Fruit fly (Drosophila melanogaster) whole organism, wandering third instar larva: ENCODE results near the gene SkpC.
A peak's percentile ranks its signal among the peaks of the same experiment; 100 is the strongest.

Experiments
- CG32264 ChIP-seq: fragments of 200-800 bp; sonication (Bioruptor generic); optimal IDR thresholded peaks from 2 replicates; lab custom pipeline; 2016; ENCODE audit warnings: missing biosample characterization, missing genetic modification characterization
- CG9705 ChIP-seq: fragments of 200-800 bp; sonication (Bioruptor generic); optimal IDR thresholded peaks from 2 replicates; lab custom pipeline; 2018; ENCODE audit warnings: missing biosample characterization, mild to moderate bottlenecking, missing genetic modification characterization
- CrebA ChIP-seq: fragments of 200-800 bp; sonication (Bioruptor generic); optimal IDR thresholded peaks from 2 replicates; lab custom pipeline; 2016; ENCODE audit warnings: missing biosample characterization, mild to moderate bottlenecking, missing genetic modification characterization, borderline replicate concordance
- Dfd ChIP-seq: fragments of >200 bp; optimal IDR thresholded peaks from 2 replicates; lab custom pipeline; 2017; ENCODE audit warnings: missing biosample characterization, missing genetic modification characterization
- Dif ChIP-seq: fragments of 200-275, 200-300 bp; sonication (Bioruptor generic); optimal IDR thresholded peaks from 2 replicates; lab custom pipeline; 2018; ENCODE audit warnings: missing biosample characterization, missing genetic modification characterization; ENCODE audit not compliant: partially characterized antibody
- GATAd ChIP-seq: sonication (Bioruptor generic); optimal IDR thresholded peaks from 2 replicates; lab custom pipeline; 2016; ENCODE audit warnings: missing biosample characterization, missing genetic modification characterization
- HLH106 ChIP-seq: fragments of 200-800 bp; optimal IDR thresholded peaks from 3 replicates; lab custom pipeline; 2019; ENCODE audit warnings: missing biosample characterization, mild to moderate bottlenecking, missing genetic modification characterization, moderate library complexity
- Hnf4 ChIP-seq: fragments of 200-800 bp; sonication (Bioruptor generic); optimal IDR thresholded peaks from 2 replicates; lab custom pipeline; 2016; ENCODE audit warnings: missing biosample characterization, mild to moderate bottlenecking, missing genetic modification characterization
- Hr78 ChIP-seq: fragments of >200 bp; optimal IDR thresholded peaks from 2 replicates; lab custom pipeline; 2017; ENCODE audit warnings: missing biosample characterization, missing genetic modification characterization
- Hr83 ChIP-seq: fragments of 200-300 bp; sonication (Bioruptor generic); optimal IDR thresholded peaks from 2 replicates; lab custom pipeline; 2016; ENCODE audit warnings: missing biosample characterization, mild to moderate bottlenecking, missing genetic modification characterization, moderate library complexity; ENCODE audit not compliant: poor library complexity, severe bottlenecking
- Mio ChIP-seq: sonication (Bioruptor generic); optimal IDR thresholded peaks from 2 replicates; lab custom pipeline; 2016; ENCODE audit warnings: missing biosample characterization, missing genetic modification characterization
- Myc ChIP-seq: fragments of >200 bp; optimal IDR thresholded peaks from 2 replicates; lab custom pipeline; 2017
- N ChIP-seq: fragments of >200 bp; optimal IDR thresholded peaks from 2 replicates; lab custom pipeline; 2018; ENCODE audit warnings: missing biosample characterization, missing external identifiers, missing genetic modification characterization
- OdsH ChIP-seq: fragments of 200-800 bp; sonication (Bioruptor generic); optimal IDR thresholded peaks from 2 replicates; lab custom pipeline; 2016; ENCODE audit warnings: missing biosample characterization, mild to moderate bottlenecking, missing genetic modification characterization
- Rel ChIP-seq, 2 experiments: fragments of 200-800 bp; sonication (Bioruptor generic) in 1 of 2; optimal IDR thresholded peaks; 2 replicates in 1 of 2; 3 replicates in 1 of 2; lab custom pipeline; 2016 to 2019; ENCODE audit warnings: mild to moderate bottlenecking in 2 of 2, missing biosample characterization in 2 of 2, missing genetic modification characterization in 2 of 2, moderate library complexity in 1 of 2
- Sp1 ChIP-seq: fragments of 200-800 bp; sonication (Bioruptor generic); optimal IDR thresholded peaks from 3 replicates; lab custom pipeline; 2019; ENCODE audit warnings: missing biosample characterization, mild to moderate bottlenecking, missing genetic modification characterization, moderate library complexity
- Vsx2 ChIP-seq: fragments of 200-300, 225-300 bp; sonication (Bioruptor generic); optimal IDR thresholded peaks from 2 replicates; lab custom pipeline; 2018; ENCODE audit warnings: missing biosample characterization, missing genetic modification characterization; ENCODE audit not compliant: partially characterized antibody
- br ChIP-seq: fragments of 200-800 bp; sonication (Bioruptor generic); optimal IDR thresholded peaks from 2 replicates; lab custom pipeline; 2016; ENCODE audit warnings: missing biosample characterization, missing genetic modification characterization
- brk ChIP-seq: fragments of 200-800 bp; sonication (Bioruptor generic); optimal IDR thresholded peaks from 2 replicates; lab custom pipeline; 2016; ENCODE audit warnings: missing biosample characterization, mild to moderate bottlenecking, missing genetic modification characterization
- dsf ChIP-seq: sonication (Bioruptor generic); optimal IDR thresholded peaks from 2 replicates; lab custom pipeline; 2016; ENCODE audit warnings: missing biosample characterization, missing genetic modification characterization, borderline replicate concordance
- ey ChIP-seq: fragments of 200-800 bp; sonication (Bioruptor generic); optimal IDR thresholded peaks from 2 replicates; lab custom pipeline; 2016; ENCODE audit warnings: missing biosample characterization, missing genetic modification characterization
- foxo ChIP-seq, 2 experiments: fragments of 200-800 bp; sonication (Bioruptor generic); optimal IDR thresholded peaks; 2 replicates in 1 of 2; 3 replicates in 1 of 2; lab custom pipeline; 2016 to 2017; ENCODE audit warnings: missing biosample characterization in 2 of 2, missing genetic modification characterization in 2 of 2
- fru ChIP-seq: fragments of 200-800 bp; sonication (Bioruptor generic); optimal IDR thresholded peaks from 3 replicates; lab custom pipeline; 2016; ENCODE audit warnings: missing biosample characterization, mild to moderate bottlenecking, missing genetic modification characterization
- h ChIP-seq: fragments of 200-800 bp; sonication (Bioruptor generic); optimal IDR thresholded peaks from 3 replicates; lab custom pipeline; 2016; ENCODE audit warnings: missing biosample characterization, mild to moderate bottlenecking, missing genetic modification characterization
- jim ChIP-seq: fragments of 175-275, 200-325 bp; sonication (Bioruptor generic); optimal IDR thresholded peaks from 2 replicates; lab custom pipeline; 2016; ENCODE audit warnings: missing biosample characterization, mild to moderate bottlenecking, missing genetic modification characterization
- lola ChIP-seq: fragments of >200 bp; optimal IDR thresholded peaks from 2 replicates; lab custom pipeline; 2017; ENCODE audit warnings: missing biosample characterization, missing genetic modification characterization
- psq ChIP-seq: fragments of 200-800 bp; sonication (Bioruptor generic); optimal IDR thresholded peaks from 3 replicates; lab custom pipeline; 2017; ENCODE audit warnings: missing biosample characterization, mild to moderate bottlenecking, missing genetic modification characterization, moderate library complexity
- rgr ChIP-seq: fragments of 200-800 bp; sonication (Bioruptor generic); optimal IDR thresholded peaks from 3 replicates; lab custom pipeline; 2016; ENCODE audit warnings: missing biosample characterization, mild to moderate bottlenecking, missing genetic modification characterization
- sage ChIP-seq: fragments of 200-800 bp; sonication (Bioruptor generic); optimal IDR thresholded peaks from 2 replicates; lab custom pipeline; 2016; ENCODE audit warnings: missing biosample characterization, mild to moderate bottlenecking, missing genetic modification characterization
- tai ChIP-seq: sonication (Bioruptor generic); optimal IDR thresholded peaks from 2 replicates; lab custom pipeline; 2016; ENCODE audit warnings: missing biosample characterization, missing genetic modification characterization
- usp ChIP-seq: fragments of >200 bp; optimal IDR thresholded peaks from 2 replicates; lab custom pipeline; 2017; ENCODE audit warnings: missing biosample characterization, missing genetic modification characterization
- woc ChIP-seq: sonication (Bioruptor generic); optimal IDR thresholded peaks from 2 replicates; lab custom pipeline; 2016; ENCODE audit warnings: missing biosample characterization, mild to moderate bottlenecking, missing genetic modification characterization

The SkpC gene

DNA sequence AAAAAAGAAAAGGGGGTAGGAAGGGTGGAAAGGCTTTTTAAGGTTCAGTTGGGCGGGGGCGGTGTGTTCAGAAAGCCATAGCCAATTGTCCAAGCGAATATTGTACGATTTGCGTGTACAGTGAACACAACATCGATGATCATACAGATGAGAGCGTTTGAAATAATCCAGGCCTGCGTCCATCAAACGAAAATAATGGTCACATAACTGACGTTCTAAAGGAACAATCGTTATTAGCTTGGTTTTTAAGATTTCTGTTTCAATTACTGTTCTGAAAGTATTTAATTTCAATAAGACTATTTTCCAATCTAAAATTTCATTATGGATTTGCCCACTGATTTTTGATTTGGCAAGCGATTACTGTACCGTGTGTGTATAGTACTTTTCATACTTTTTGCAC is 9.3 kb downstream of the SkpC start:
- no peak for TF ChIP-seq brk
- TF ChIP-seq Myc (lab: Kevin White, UChicago), result no peak
- no peak for TF ChIP-seq CG9705 (GFP tag; lab: Kevin White, UChicago)
- TF ChIP-seq Dfd (GFP tag; lab: Kevin White, UChicago), result no peak
- TF ChIP-seq rgr, result no peak
- TF ChIP-seq tai (GFP tag; lab: Kevin White, UChicago), result no peak
- TF ChIP-seq jim, result no peak
- no peak for TF ChIP-seq N (GFP tag; lab: Kevin White, UChicago)
- no peak for TF ChIP-seq dsf (GFP tag; lab: Kevin White, UChicago)
- TF ChIP-seq Dif (GFP tag; lab: Kevin White, UChicago), result no peak
- TF ChIP-seq usp, result no peak
- TF ChIP-seq Hr78, result no peak
- no peak for TF ChIP-seq HLH106
- no peak for TF ChIP-seq CrebA (GFP tag; lab: Kevin White, UChicago)
- TF ChIP-seq h (GFP tag; lab: Kevin White, UChicago), result no peak
- TF ChIP-seq CG32264, result no peak
- no peak for TF ChIP-seq Hnf4

DNA sequence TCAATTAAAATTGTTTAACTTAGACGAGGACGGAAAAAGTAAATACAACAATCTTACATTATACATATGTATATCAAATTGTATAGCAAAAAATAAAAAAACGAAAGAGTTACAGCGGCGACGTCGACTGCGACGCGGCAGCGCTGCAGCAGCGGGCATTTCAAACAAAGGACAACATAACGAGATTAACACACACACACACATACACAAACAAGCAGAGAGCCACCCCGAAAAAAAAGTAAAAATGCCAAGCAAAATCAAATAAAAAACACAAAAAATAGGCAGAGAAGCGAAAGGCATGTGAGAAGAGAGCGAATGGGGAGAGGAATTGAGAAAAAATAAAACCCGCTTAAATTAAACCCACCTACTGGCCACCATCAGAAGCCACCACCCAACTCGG is 11.9 kb downstream of the SkpC start:
- TF ChIP-seq Sp1 (GFP tag; lab: Kevin White, UChicago) (peak; percentile 3), psq (no peak)

DNA sequence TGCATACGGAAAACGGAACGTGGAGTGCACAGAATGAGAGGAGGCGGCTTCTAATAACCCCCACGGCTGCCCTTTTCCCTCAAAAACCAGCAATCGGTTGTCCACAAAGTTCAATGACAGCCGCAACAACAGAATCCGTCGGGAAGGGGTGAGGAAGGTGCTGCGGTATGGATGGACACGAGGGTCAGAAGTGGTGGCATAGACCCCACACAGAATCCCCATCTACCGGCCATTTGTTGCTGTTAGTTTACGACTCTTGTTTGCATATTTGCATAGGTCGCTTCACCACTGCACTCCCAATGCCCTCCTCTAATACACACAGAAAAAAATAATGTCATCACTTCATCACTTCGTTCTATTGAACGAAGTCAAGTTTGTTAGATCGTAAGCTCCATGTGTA is 23.2 kb downstream of the SkpC start:
- no peak for TF ChIP-seq Hnf4
- TF ChIP-seq Myc (lab: Kevin White, UChicago), result no peak
- TF ChIP-seq foxo (GFP tag; optimal IDR thresholded peaks at IDR 0.05; lab: Kevin White, UChicago), result no peak
- TF ChIP-seq GATAd, result no peak
- no peak for TF ChIP-seq CG9705 (GFP tag; lab: Kevin White, UChicago)
- no peak for TF ChIP-seq brk
- no peak for TF ChIP-seq Mio (GFP tag; lab: Kevin White, UChicago)
- TF ChIP-seq sage (GFP tag; lab: Kevin White, UChicago), result no peak
- no peak for TF ChIP-seq rgr
- TF ChIP-seq HLH106, result no peak
- TF ChIP-seq Vsx2 (GFP tag; lab: Kevin White, UChicago), result no peak
- no peak for TF ChIP-seq lola
- no peak for TF ChIP-seq OdsH (GFP tag; lab: Kevin White, UChicago)

DNA sequence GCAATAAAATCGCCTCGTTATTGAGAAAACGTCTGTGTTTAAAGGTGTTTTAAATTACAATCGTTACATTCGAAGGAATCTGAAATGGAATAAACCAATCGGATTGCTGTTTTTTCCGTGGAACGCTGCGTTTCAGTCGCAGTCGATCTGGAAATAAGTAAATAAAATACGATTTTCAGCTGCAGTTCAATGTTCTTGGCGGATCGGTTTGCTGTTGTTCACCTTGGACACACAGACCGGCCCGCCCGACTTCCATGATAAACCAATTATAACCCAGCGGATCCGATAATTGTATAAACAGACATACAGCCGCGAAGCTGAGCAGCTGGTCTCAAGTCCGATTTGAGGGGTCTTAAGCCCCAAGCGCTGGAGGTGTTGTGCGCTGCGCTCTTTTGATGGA is 24.5 kb downstream of the SkpC start:
- no peak for TF ChIP-seq Hnf4
- TF ChIP-seq Myc (lab: Kevin White, UChicago), result no peak
- no peak for TF ChIP-seq Dif (GFP tag; lab: Kevin White, UChicago)
- no peak for TF ChIP-seq Hr83 (GFP tag; lab: Kevin White, UChicago)
- no peak for TF ChIP-seq ey
- TF ChIP-seq N (GFP tag; lab: Kevin White, UChicago), result no peak
- no peak for TF ChIP-seq dsf (GFP tag; lab: Kevin White, UChicago)
- no peak for TF ChIP-seq GATAd
- TF ChIP-seq brk, result no peak
- TF ChIP-seq rgr, result no peak
- no peak for TF ChIP-seq HLH106
- no peak for TF ChIP-seq CG32264

DNA sequence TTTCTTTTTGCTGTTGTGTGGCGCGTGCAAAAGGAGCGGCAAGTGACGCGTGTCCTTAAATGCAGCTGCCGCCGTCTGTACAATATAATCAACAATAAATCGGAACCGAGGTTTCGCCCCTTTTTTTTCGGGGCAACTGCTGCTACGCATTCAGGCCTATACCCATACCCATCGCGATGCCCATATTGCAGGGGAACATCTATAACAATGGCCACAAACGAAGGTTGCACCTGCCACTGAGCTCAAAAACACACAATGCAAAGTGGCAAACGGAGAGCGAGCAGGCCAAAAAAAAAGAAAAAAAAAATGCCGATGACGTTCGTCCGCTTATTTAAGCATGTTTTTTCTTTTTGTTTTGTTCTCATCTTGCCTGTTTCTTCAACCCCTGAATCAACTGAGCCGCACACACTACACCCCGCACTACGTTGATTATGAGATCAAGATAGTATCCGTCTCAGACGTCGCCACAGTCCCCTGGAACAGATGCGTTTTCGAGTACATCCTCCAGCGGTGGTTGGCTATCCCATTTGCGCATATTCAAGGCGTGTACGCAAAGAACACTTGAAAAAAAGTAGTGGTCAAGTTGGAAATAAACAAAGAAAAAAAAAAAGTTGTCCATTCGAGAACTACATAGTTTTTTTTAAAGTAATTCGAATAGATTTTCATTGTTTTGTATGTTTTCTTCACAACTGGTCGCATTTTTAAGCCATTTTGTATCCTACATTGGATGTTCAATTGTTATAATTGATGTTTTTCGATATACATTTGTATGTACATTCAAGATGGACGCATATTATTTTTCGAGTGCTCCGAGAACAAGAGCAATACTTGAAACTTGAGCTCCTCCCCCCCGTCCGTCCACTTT is 26.8 kb downstream of the SkpC start:
- TF ChIP-seq HLH106 (peak; percentile 48), tai (GFP tag; lab: Kevin White, UChicago) (no peak), Sp1 (GFP tag; lab: Kevin White, UChicago) (peak; percentile 41), Hnf4 (peak; percentile 9), ey (peak; percentile 24), fru (peak; percentile 69), woc (GFP tag; lab: Kevin White, UChicago) (peak; percentile 47), Dfd (GFP tag; lab: Kevin White, UChicago) (no peak), rgr (peak; percentile 9), OdsH (GFP tag; lab: Kevin White, UChicago) (peak; percentile 42), Rel (GFP tag; optimal IDR thresholded peaks at IDR 0.05; lab: Kevin White, UChicago) (no peak), Rel (tag; optimal IDR thresholded peaks at IDR 0.05; lab: Kevin White, UChicago) (peak; percentile 60), foxo (GFP tag; optimal IDR thresholded peaks at IDR 0.05; lab: Kevin White, UChicago) (peak in 1 of 2 experiments; percentile 52), br (peak; percentile 33), h (GFP tag; lab: Kevin White, UChicago) (peak; percentile 19), psq (peak; percentile 52), CG9705 (GFP tag; lab: Kevin White, UChicago) (no peak), lola (no peak), N (GFP tag; lab: Kevin White, UChicago) (no peak)
